Worm (Caenorhabditis elegans): ENCODE data around the gene vmo-1.
A peak's percentile ranks its signal among the peaks of the same experiment; 100 is the strongest.

Gene vmo-1

ce11 chrV:20594746-20595145 is 41.9 kb upstream of the vmo-1 start, which contains the start of gene F26F2.10:
Gene F26F2.10 (minus strand): TSS chrV:20594846.
- no peak for TF ChIP-seq lsy-2 (tag; optimal IDR thresholded peaks at IDR 0.05)
- TF ChIP-seq nhr-21 (tag; optimal IDR thresholded peaks at IDR 0.05), result no peak
- TF ChIP-seq ceh-82 (tag; optimal IDR thresholded peaks at IDR 0.05), result no peak
- TF ChIP-seq lin-39 (tag; optimal IDR thresholded peaks at IDR 0.05), result no peak
- no peak for TF ChIP-seq lin-11 (tag; optimal IDR thresholded peaks at IDR 0.05)
- no peak for TF ChIP-seq nhr-23 (tag; optimal IDR thresholded peaks at IDR 0.05)
- TF ChIP-seq zag-1 (tag; optimal IDR thresholded peaks at IDR 0.05), result no peak
- TF ChIP-seq nhr-12 (tag; optimal IDR thresholded peaks at IDR 0.05), result no peak
- no peak for TF ChIP-seq blmp-1 (tag; optimal IDR thresholded peaks at IDR 0.05; ENCODE audit: insufficient read depth)
- TF ChIP-seq ceh-16 (tag; optimal IDR thresholded peaks at IDR 0.05), result no peak
- no peak for TF ChIP-seq alr-1 (tag; optimal IDR thresholded peaks at IDR 0.05)

DNA sequence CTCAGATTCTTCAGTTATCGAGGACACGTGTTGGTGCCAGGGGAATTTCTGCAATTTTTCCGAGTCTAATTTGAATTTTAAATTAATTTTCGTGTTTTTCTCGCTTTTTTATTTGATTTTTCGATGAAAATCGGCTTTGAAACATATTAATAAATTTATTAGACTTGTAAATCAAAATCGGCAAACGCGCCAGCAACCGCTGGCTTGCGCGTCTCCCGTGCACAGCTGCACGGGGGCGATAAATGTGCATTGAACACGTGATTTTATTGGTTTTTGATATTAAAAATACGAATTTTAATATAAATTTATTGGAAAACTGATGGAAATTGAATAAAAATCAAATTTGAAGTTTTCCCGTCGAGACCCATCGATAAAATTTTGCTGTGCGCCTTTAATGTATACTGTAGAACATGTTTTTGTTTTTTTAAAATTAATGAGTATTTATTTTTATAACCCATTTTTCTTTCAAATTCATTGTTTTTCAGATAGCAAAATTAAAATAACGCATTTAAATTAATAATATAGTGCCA is 27.7 kb upstream of the vmo-1 start, which contains the start of gene F26F2.7:
Gene F26F2.7, plus strand, starts transcription at position 480 of the 530 bp plus-strand sequence.
- TF ChIP-seq ztf-11 (tag; optimal IDR thresholded peaks at IDR 0.05), result no peak
- peak; percentile 29 for TF ChIP-seq dmd-4 (tag; optimal IDR thresholded peaks at IDR 0.05)
- TF ChIP-seq nhr-12 (tag; optimal IDR thresholded peaks at IDR 0.05), result no peak
- peak; percentile 80 for TF ChIP-seq sma-3 (GFP tag; optimal IDR thresholded peaks at IDR 0.05)
- TF ChIP-seq nhr-21 (tag; optimal IDR thresholded peaks at IDR 0.05), result peak; percentile 58
- no peak for TF ChIP-seq nhr-10 (tag; optimal IDR thresholded peaks at IDR 0.05)
- TF ChIP-seq skn-1 (tag; optimal IDR thresholded peaks at IDR 0.05), result no peak
- peak; percentile 80 for TF ChIP-seq gmeb-1 (tag; optimal IDR thresholded peaks at IDR 0.05)
- no peak for TF ChIP-seq nhr-11 (tag; optimal IDR thresholded peaks at IDR 0.05)
- TF ChIP-seq lin-11 (tag; optimal IDR thresholded peaks at IDR 0.05), result peak; percentile 75
- peak; percentile 34 for TF ChIP-seq zag-1 (tag; optimal IDR thresholded peaks at IDR 0.05)
- TF ChIP-seq Y55F3AM.14 (GFP tag; optimal IDR thresholded peaks at IDR 0.05), result no peak
- TF ChIP-seq nhr-77 (tag; optimal IDR thresholded peaks at IDR 0.05), result no peak
- TF ChIP-seq nhr-6 (tag; optimal IDR thresholded peaks at IDR 0.05), result no peak
- peak; percentile 43 for TF ChIP-seq snpc-4 (tag; optimal IDR thresholded peaks at IDR 0.05)
- no peak for TF ChIP-seq sma-9 (GFP tag; optimal IDR thresholded peaks at IDR 0.05)
- no peak for TF ChIP-seq sma-9 (tag; optimal IDR thresholded peaks at IDR 0.05)
- no peak for TF ChIP-seq nhr-237 (tag; optimal IDR thresholded peaks at IDR 0.05)
- TF ChIP-seq aly-2 (tag; optimal IDR thresholded peaks at IDR 0.05), result no peak
- TF ChIP-seq nhr-25 (tag; optimal IDR thresholded peaks at IDR 0.05), result no peak
- peak; percentile 30 to 45 for TF ChIP-seq mdl-1 (tag; optimal IDR thresholded peaks at IDR 0.05)
- TF ChIP-seq unc-55 (GFP tag; optimal IDR thresholded peaks at IDR 0.05), result peak; percentile 75
- TF ChIP-seq F13H6.1 (tag; optimal IDR thresholded peaks at IDR 0.05), result peak; percentile 68
- no peak for TF ChIP-seq nhr-129 (tag; optimal IDR thresholded peaks at IDR 0.05)
- no peak for TF ChIP-seq mbf-1 (tag; optimal IDR thresholded peaks at IDR 0.05)
- TF ChIP-seq alr-1 (tag; optimal IDR thresholded peaks at IDR 0.05), result no peak
- no peak for TF ChIP-seq blmp-1 (tag; optimal IDR thresholded peaks at IDR 0.05; ENCODE audit: insufficient read depth)
- TF ChIP-seq nhr-23 (tag; optimal IDR thresholded peaks at IDR 0.05), result no peak
- no peak for TF ChIP-seq unc-62 (GFP tag; optimal IDR thresholded peaks at IDR 0.05)
- no peak for TF ChIP-seq peb-1 (tag; optimal IDR thresholded peaks at IDR 0.05)
- TF ChIP-seq ceh-82 (tag; optimal IDR thresholded peaks at IDR 0.05), result no peak
- TF ChIP-seq crh-2 (tag; optimal IDR thresholded peaks at IDR 0.05), result peak; percentile 88
- no peak for TF ChIP-seq unc-39 (tag; optimal IDR thresholded peaks at IDR 0.05)
- TF ChIP-seq fos-1 (tag; optimal IDR thresholded peaks at IDR 0.05), result peak; percentile 45
- TF ChIP-seq C34F6.9 (tag; optimal IDR thresholded peaks at IDR 0.05), result peak; percentile 94
- peak; percentile 61 for TF ChIP-seq mab-5 (tag; optimal IDR thresholded peaks at IDR 0.05)
- TF ChIP-seq R02D3.7 (tag; optimal IDR thresholded peaks at IDR 0.05), result peak; percentile 21
- TF ChIP-seq lin-39 (tag; optimal IDR thresholded peaks at IDR 0.05), result no peak
- peak; percentile 61 for TF ChIP-seq ztf-4 (tag; optimal IDR thresholded peaks at IDR 0.05)
- TF ChIP-seq elt-3 (tag; optimal IDR thresholded peaks at IDR 0.05), result no peak
- peak; percentile 71 for TF ChIP-seq sem-4 (tag; optimal IDR thresholded peaks at IDR 0.05)
- TF ChIP-seq ceh-16 (tag; optimal IDR thresholded peaks at IDR 0.05), result no peak
- peak; percentile 85 for TF ChIP-seq lin-13 (GFP tag; optimal IDR thresholded peaks at IDR 0.05)
- no peak for TF ChIP-seq ZK546.5 (tag; optimal IDR thresholded peaks at IDR 0.05)
- TF ChIP-seq lsy-2 (tag; optimal IDR thresholded peaks at IDR 0.05), result peak; percentile 82 to 93
- TF ChIP-seq ama-1 (optimal IDR thresholded peaks at IDR 0.05), result no peak
- no peak for TF ChIP-seq elt-1 (tag; optimal IDR thresholded peaks at IDR 0.05)
- TF ChIP-seq ztf-1 (GFP tag; conservative IDR thresholded peaks at IDR 0.05), result no peak
- peak; percentile 21 for TF ChIP-seq egl-27 (tag; optimal IDR thresholded peaks at IDR 0.05)

All from whole organism, L2 larva.